Fruit fly (Drosophila melanogaster): Measurements from ENCODE around the gene CG42822.

CG42822 gene

DNA sequence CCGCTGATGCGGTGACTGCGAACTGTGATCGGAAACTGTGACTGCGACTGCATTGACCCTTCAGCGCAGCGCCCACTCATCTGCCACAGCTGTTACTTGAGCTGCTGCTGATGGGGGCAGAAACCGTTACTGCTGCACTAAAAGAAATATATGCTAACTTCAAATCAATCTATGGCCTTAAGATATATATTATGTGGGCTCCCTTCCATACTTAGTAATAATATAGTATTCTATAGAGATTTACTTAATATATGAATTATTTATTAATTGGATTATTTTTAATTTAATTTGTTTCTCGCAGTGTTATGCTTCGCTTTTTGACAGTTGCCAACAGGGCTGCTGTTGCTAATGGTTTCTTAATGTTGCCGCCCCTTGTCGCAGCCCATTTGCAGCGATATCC lies 34.6 kb upstream of the CG42822 start:
- TF ChIP-seq svp (GFP tag), result peak; percentile 58
- TF ChIP-seq Sox14 (GFP tag; optimal IDR thresholded peaks at IDR 0.05), result no peak
- TF ChIP-seq CG16779 (tag; optimal IDR thresholded peaks at IDR 0.05), result no peak
- TF ChIP-seq eg (GFP tag; IDR thresholded peaks at IDR 0.05), result 0 out of 3 replicates have a peak, but pooled peaks have one; percentile 22
- TF ChIP-seq Hr4 (GFP tag; optimal IDR thresholded peaks at IDR 0.05), result no peak
- TF ChIP-seq CG6808 (GFP tag; optimal IDR thresholded peaks at IDR 0.05), result no peak

DNA sequence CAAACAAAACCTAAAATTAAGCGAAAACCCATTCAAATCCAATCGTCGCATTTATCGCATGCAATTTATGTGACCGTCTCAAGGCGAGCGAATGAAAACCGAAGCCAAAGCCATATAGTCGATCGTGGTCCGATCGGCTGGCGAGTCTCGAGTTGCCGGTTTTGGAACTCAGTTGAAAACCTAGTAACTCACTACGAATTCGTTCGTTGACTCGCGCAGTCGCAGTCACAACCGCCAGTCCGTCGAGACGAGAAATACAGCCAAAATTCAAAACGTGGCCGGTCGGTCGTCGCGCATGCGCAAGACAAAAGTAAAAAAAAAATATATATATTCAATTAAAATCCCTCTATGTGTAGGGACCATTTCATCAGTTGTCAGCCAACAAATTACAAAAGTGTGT lies 34.0 kb upstream of the CG42822 start, which contains the start of gene lute:
TSS of gene lute (plus strand) at position 203 of the 400 bp plus-strand sequence.
- TF ChIP-seq Lpt (GFP tag; optimal IDR thresholded peaks at IDR 0.05) (no peak), Sox102F (GFP tag; optimal IDR thresholded peaks at IDR 0.05) (peak; percentile 4), Eip78C (GFP tag) (peak; percentile 59), lz (GFP tag; optimal IDR thresholded peaks at IDR 0.05) (no peak), CG8119 (GFP tag; IDR thresholded peaks at IDR 0.05) (no peak), topi (GFP tag; optimal IDR thresholded peaks at IDR 0.05) (no peak), CG8319 (GFP tag; optimal IDR thresholded peaks at IDR 0.05) (no peak), CG6163 (GFP tag; IDR thresholded peaks at IDR 0.05) (0 out of 3 replicates have a peak, but pooled peaks have one; percentile 24), spab (GFP tag; optimal IDR thresholded peaks at IDR 0.05) (no peak)

DNA sequence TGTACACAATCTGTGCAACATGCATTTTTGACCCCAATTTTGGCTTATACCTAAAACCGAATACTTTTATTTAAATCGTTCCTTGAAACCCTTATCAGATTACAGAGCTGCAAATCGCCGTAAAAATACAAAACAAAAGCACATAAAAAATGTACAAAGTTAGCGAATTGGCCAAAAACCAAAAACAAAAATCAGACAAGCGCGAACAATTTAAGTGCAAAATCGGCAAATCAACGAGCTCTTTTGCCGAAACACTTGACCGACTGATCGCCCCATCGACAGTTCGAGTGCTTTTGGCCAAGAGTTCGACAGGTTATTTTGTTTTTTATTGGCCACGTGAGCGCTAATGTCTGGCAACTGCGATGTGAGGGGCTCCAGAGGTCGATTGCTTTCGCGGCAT lies 31.8 kb upstream of the CG42822 start:
- TF ChIP-seq Ets96B (tag; optimal IDR thresholded peaks at IDR 0.05) (no peak), CG6854 (GFP tag; optimal IDR thresholded peaks at IDR 0.05) (no peak), spab (GFP tag; optimal IDR thresholded peaks at IDR 0.05) (no peak), salr (GFP tag; optimal IDR thresholded peaks at IDR 0.05) (no peak), Lpt (GFP tag; optimal IDR thresholded peaks at IDR 0.05) (no peak), CG11294 (GFP tag; IDR thresholded peaks at IDR 0.05) (no peak), vri (GFP tag; optimal IDR thresholded peaks at IDR 0.05) (no peak), Hr4 (GFP tag; optimal IDR thresholded peaks at IDR 0.05) (no peak), CG3919 (GFP tag; optimal IDR thresholded peaks at IDR 0.05) (no peak), CG11762 (GFP tag; optimal IDR thresholded peaks at IDR 0.05; ENCODE audit: insufficient read depth) (no peak), pdm3 (GFP tag; optimal IDR thresholded peaks at IDR 0.05) (no peak), dsx (GFP tag; optimal IDR thresholded peaks at IDR 0.05; ENCODE audit: poor library complexity, severe bottlenecking) (no peak), CG15336 (GFP tag; IDR thresholded peaks at IDR 0.05) (no peak)

DNA sequence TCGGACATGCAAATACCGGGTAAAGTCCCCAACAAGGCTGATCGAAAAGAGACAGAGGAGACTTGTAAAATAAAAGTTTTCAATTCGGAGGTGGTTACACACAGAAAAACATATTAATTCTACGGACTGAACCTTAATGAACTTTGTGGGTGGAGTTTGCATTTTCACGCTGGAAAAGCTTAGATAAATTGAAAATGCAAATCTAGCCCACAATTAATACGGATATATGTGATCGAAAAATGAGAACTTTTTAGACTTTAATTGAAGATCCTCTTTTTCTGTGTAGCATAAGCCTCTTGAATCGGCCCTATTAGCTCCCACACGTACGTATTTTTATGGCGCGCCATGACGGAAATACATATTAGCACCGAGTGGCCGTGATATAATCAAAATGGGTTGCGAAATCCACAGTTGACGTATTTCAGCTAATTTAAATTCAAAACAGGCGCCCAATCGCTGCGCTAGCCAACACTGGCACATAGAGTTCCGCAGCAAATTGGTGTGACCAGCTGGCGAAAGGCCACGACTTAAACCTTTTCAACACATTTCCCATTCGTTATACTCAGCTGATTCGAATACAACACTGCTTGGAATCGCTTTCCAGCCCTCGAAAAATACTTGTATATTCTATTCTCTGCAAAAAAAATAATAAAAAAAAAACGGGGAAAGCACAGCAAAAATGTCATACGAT lies 28.2 kb upstream of the CG42822 start:
- TF ChIP-seq Hr38 (GFP tag; optimal IDR thresholded peaks at IDR 0.05) (no peak), CG16779 (tag; optimal IDR thresholded peaks at IDR 0.05) (no peak), eg (GFP tag; IDR thresholded peaks at IDR 0.05) (peak; percentile 52), CG32006 (GFP tag; optimal IDR thresholded peaks at IDR 0.05) (no peak), Gug (GFP tag; IDR thresholded peaks at IDR 0.05) (0 out of 2 replicates have a peak, but pooled peaks have one; percentile 18), Eip93F (GFP tag; optimal IDR thresholded peaks at IDR 0.05) (no peak), spab (GFP tag; optimal IDR thresholded peaks at IDR 0.05) (no peak), Eip78C (GFP tag) (peak; percentile 74), vri (GFP tag; optimal IDR thresholded peaks at IDR 0.05) (peak; percentile 59), topi (GFP tag; optimal IDR thresholded peaks at IDR 0.05) (peak; percentile 51), CG6808 (GFP tag; optimal IDR thresholded peaks at IDR 0.05) (peak; percentile 19), CG7368 (GFP tag; optimal IDR thresholded peaks at IDR 0.05) (peak; percentile 47), CG8632 (GFP tag; optimal IDR thresholded peaks at IDR 0.05) (no peak), fkh (GFP tag; optimal IDR thresholded peaks at IDR 0.05) (peak; percentile 42), lz (GFP tag; optimal IDR thresholded peaks at IDR 0.05) (peak; percentile 72), esn (GFP tag; optimal IDR thresholded peaks at IDR 0.05) (peak; percentile 76), CG10669 (GFP tag; optimal IDR thresholded peaks at IDR 0.05) (peak; percentile 21), achi (GFP tag; optimal IDR thresholded peaks at IDR 0.05) (peak; percentile 35), CG3032 (tag; optimal IDR thresholded peaks at IDR 0.05) (peak; percentile 50), CG6163 (GFP tag; IDR thresholded peaks at IDR 0.05) (peak; percentile 58), ss (GFP tag; optimal IDR thresholded peaks at IDR 0.05) (peak in 1 of 2 experiments; percentile 44), CG15336 (GFP tag; IDR thresholded peaks at IDR 0.05) (peak; percentile 8; the same call in 1 of the 2 replicates), CG1621 (tag; optimal IDR thresholded peaks at IDR 0.05) (peak; percentile 51), Met (GFP tag; optimal IDR thresholded peaks at IDR 0.05) (peak; percentile 37), CG6792 (GFP tag; optimal IDR thresholded peaks at IDR 0.05) (peak; percentile 47), CG31627 (GFP tag; optimal IDR thresholded peaks at IDR 0.05) (peak; percentile 59), svp (GFP tag) (peak; percentile 79), Blimp-1 (GFP tag; optimal IDR thresholded peaks at IDR 0.05) (peak; percentile 36), cyc (GFP tag; optimal IDR thresholded peaks at IDR 0.05) (peak; percentile 62), pdm3 (GFP tag; optimal IDR thresholded peaks at IDR 0.05) (peak; percentile 32), CG11294 (GFP tag; IDR thresholded peaks at IDR 0.05) (peak; percentile 11; the same call in 1 of the 2 replicates)
